Comparison of ENCODE assay signal across 6 worm cellular contexts in the genomic region with DNA sequence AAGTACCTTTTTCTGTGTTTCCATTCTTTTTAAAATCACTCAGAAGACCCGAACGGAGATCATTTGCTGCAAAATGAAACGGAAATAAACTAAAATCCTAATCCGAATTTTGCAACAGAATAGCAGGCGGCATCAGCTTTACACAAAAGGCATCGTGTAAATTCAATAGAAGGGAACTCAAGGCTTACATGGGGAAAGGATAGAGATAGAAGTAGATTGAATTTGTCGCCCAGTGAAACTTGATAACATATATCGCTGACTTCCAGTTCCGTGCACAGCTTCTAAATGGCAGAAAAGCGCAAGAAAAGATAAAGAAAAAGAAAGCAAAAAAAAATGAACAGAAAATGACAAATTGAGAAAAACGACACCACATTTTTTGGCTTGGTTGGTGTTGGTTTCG.
TF ChIP-seq lines count a peak whose summit lies in the region.

A gene (minus strand): TSS at position 24 of the 400 bp plus-strand sequence.

TF ChIP-seq in whole organism, L1 larva, 84 proteins besides CTCF, POLR2A, EP300 and RAD21:
- TF ChIP-seq fkh-10 (GFP tag; optimal IDR thresholded peaks at IDR 0.05; lab: Kevin White, UChicago) (peak; percentile 39), lin-14 (GFP tag; optimal IDR thresholded peaks at IDR 0.05; lab: Kevin White, UChicago) (peak; percentile 55), efl-1 (optimal IDR thresholded peaks at IDR 0.05; lab: Kevin White, UChicago) (no peak), efl-1 (GFP tag; optimal IDR thresholded peaks at IDR 0.05 in 1 of 2; lab: Kevin White, UChicago) (peak in 1 of 2 experiments; percentile 25), unc-86 (tag; optimal IDR thresholded peaks at IDR 0.05; lab: Kevin White, UChicago) (no peak)

TF ChIP-seq in whole organism, L2 larva, 48 proteins besides CTCF, POLR2A, EP300 and RAD21:
- TF ChIP-seq nhr-25 (tag; optimal IDR thresholded peaks at IDR 0.05; lab: Kevin White, UChicago): no peak
- TF ChIP-seq sma-9 (GFP tag; optimal IDR thresholded peaks at IDR 0.05; lab: Kevin White, UChicago): peak; percentile 25
- no peak for TF ChIP-seq sma-9 (tag; optimal IDR thresholded peaks at IDR 0.05; lab: Kevin White, UChicago)

TF ChIP-seq in whole organism, L3 larva, 47 proteins besides CTCF, POLR2A, EP300 and RAD21:
- TF ChIP-seq lin-39 (tag; optimal IDR thresholded peaks at IDR 0.05; lab: Kevin White, UChicago): peak; percentile 21
- no peak for TF ChIP-seq elt-3 (tag; optimal IDR thresholded peaks at IDR 0.05; lab: Kevin White, UChicago)

TF ChIP-seq in whole organism, L4 larva, 104 proteins besides CTCF, POLR2A, EP300 and RAD21:
- TF ChIP-seq daf-12 (tag; optimal IDR thresholded peaks at IDR 0.05; lab: Kevin White, UChicago) (no peak), nhr-77 (tag; optimal IDR thresholded peaks at IDR 0.05; lab: Kevin White, UChicago) (no peak), ztf-7 (tag; optimal IDR thresholded peaks at IDR 0.05; lab: Kevin White, UChicago) (no peak), skn-1 (tag; optimal IDR thresholded peaks at IDR 0.05; lab: Kevin White, UChicago) (no peak), arid-1 (GFP tag; conservative IDR thresholded peaks at IDR 0.05; lab: Robert Waterston, UW) (no peak), dmd-6 (GFP tag; IDR thresholded peaks at IDR 0.05; lab: Robert Waterston, UW) (no peak), ceh-62 (tag; optimal IDR thresholded peaks at IDR 0.05; lab: Kevin White, UChicago) (no peak), madf-5 (GFP tag; IDR thresholded peaks at IDR 0.05; lab: Robert Waterston, UW) (no peak), ctbp-1 (GFP tag; IDR thresholded peaks at IDR 0.05; lab: Robert Waterston, UW) (peak; percentile 59; the same call in 1 of the 2 replicates), sdz-12 (GFP tag; optimal IDR thresholded peaks at IDR 0.05; lab: Kevin White, UChicago) (no peak), aha-1 (tag; lab: Kevin White, UChicago) (no peak), Y48G9A.11 (GFP tag; IDR thresholded peaks at IDR 0.05; lab: Robert Waterston, UW) (no peak), unc-62 (GFP tag; optimal IDR thresholded peaks at IDR 0.05 in 1 of 2; lab: Kevin White, UChicago) (peak in 1 of 2 experiments; percentile 14), unc-62 (tag; optimal IDR thresholded peaks at IDR 0.05; lab: Kevin White, UChicago) (no peak), dmd-8 (GFP tag; IDR thresholded peaks at IDR 0.05; lab: Robert Waterston, UW) (no peak), mdt-29 (GFP tag; IDR thresholded peaks at IDR 0.05; lab: Robert Waterston, UW) (no peak), spr-1 (tag; optimal IDR thresholded peaks at IDR 0.05; lab: Kevin White, UChicago) (no peak), Y105C5A.15 (GFP tag; IDR thresholded peaks at IDR 0.05; lab: Robert Waterston, UW) (no peak)
TF ChIP-seq in whole organism, L4 larva: peak in this region for 2.

TF ChIP-seq in whole organism, late embryonic, 69 proteins besides CTCF, POLR2A, EP300 and RAD21:
- TF ChIP-seq unc-42 (tag; optimal IDR thresholded peaks at IDR 0.05; lab: Kevin White, UChicago) (peak; percentile 73), tbx-7 (tag; optimal IDR thresholded peaks at IDR 0.05; lab: Kevin White, UChicago) (no peak), hlh-30 (tag; optimal IDR thresholded peaks at IDR 0.05; lab: Kevin White, UChicago; ENCODE audit: insufficient read depth) (no peak)

TF ChIP-seq in whole organism, mixed stage, embryonic, 35 proteins besides CTCF, POLR2A, EP300 and RAD21:
- no peak for TF ChIP-seq nhr-2 (tag; optimal IDR thresholded peaks at IDR 0.05; lab: Kevin White, UChicago)
- no peak for TF ChIP-seq unc-39 (tag; optimal IDR thresholded peaks at IDR 0.05; lab: Kevin White, UChicago)
- no peak for TF ChIP-seq M03D4.4 (tag; optimal IDR thresholded peaks at IDR 0.05; lab: Kevin White, UChicago)
- TF ChIP-seq ces-1 (GFP tag; optimal IDR thresholded peaks at IDR 0.05; lab: Kevin White, UChicago): peak; percentile 89
